Worm (Caenorhabditis elegans): ENCODE measurements around the gene M151.7.

DNA sequence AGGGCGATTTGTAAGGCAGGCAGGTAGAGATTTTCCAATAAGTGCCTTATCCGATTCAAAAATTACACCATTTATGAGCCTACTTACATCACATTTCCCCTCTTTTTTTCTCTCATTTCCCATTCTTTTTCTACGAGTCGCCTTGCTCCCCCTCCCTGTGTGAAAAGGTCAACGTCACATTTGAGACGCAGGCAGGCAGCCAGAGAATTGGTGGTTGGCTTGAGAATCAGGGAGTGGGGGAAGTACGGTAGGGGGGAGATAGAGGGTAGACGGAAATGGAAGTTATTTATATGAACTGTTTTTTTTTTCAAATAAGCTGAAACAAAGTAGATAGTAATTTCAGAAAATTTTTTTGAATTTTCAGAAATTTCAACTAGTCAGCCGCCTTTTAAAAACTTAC is 5.5 kb upstream of the M151.7 start:
- TF ChIP-seq flt-1 (GFP tag; IDR thresholded peaks at IDR 0.05), result no peak
- TF ChIP-seq tra-4 (tag; optimal IDR thresholded peaks at IDR 0.05), result no peak
- TF ChIP-seq aly-1 (tag; optimal IDR thresholded peaks at IDR 0.05), result no peak
- no peak for TF ChIP-seq ama-1 (optimal IDR thresholded peaks at IDR 0.05)
- no peak for TF ChIP-seq ets-7 (tag; optimal IDR thresholded peaks at IDR 0.05)
- no peak for TF ChIP-seq ceh-13 (GFP tag; optimal IDR thresholded peaks at IDR 0.05)
- TF ChIP-seq B0310.2 (tag; optimal IDR thresholded peaks at IDR 0.05), result no peak
- TF ChIP-seq ceh-36 (tag; optimal IDR thresholded peaks at IDR 0.05), result no peak
- no peak for TF ChIP-seq tbx-11 (GFP tag; IDR thresholded peaks at IDR 0.05)
- TF ChIP-seq hnd-1 (tag; optimal IDR thresholded peaks at IDR 0.05), result no peak
- TF ChIP-seq pes-1 (GFP tag; IDR thresholded peaks at IDR 0.05), result no peak
- no peak for TF ChIP-seq hmbx-1 (tag; optimal IDR thresholded peaks at IDR 0.05)
